Worm (Caenorhabditis elegans): ENCODE results near the gene srbc-84.

DNA sequence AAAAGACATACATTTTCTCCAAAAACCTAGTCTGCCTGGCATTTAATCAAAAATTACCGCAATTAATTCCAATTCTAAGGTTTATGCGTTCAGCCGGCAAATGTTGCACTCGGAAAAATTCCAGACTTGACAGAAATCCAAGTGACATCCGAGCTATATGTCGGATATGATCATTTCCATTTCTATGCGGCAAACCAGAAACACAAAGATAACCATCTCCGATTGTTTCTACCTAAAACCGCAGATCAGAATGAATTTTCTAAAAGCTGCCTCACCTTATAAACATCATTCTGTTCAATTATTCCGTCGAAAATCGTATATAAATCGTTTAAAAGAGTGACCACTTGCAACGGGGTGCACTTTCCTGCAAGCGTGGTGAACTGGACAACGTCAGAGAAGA is 49.7 kb upstream of the srbc-84 start:
- TF ChIP-seq skn-1 (tag; optimal IDR thresholded peaks at IDR 0.05) (no peak), snpc-4 (tag; optimal IDR thresholded peaks at IDR 0.05) (no peak), ces-1 (GFP tag; optimal IDR thresholded peaks at IDR 0.05) (no peak), pqm-1 (tag; optimal IDR thresholded peaks at IDR 0.05) (no peak), lir-3 (tag; optimal IDR thresholded peaks at IDR 0.05; ENCODE audit: poor library complexity) (no peak), elt-3 (tag; optimal IDR thresholded peaks at IDR 0.05) (no peak), nhr-77 (tag; optimal IDR thresholded peaks at IDR 0.05) (no peak), hlh-17 (GFP tag; optimal IDR thresholded peaks at IDR 0.05; ENCODE audit: borderline replicate concordance) (no peak)
